Worm (Caenorhabditis elegans): ENCODE data around the gene syx-16.

Gene syx-16

ce11 chrIII:5201267-5201666, 7.6 kb downstream of the syx-16 start:
- TF ChIP-seq aly-2 (tag; optimal IDR thresholded peaks at IDR 0.05) = no peak
- TF ChIP-seq zag-1 (tag; optimal IDR thresholded peaks at IDR 0.05) = no peak
- no peak for TF ChIP-seq ama-1 (optimal IDR thresholded peaks at IDR 0.05)
- TF ChIP-seq gmeb-1 (tag; optimal IDR thresholded peaks at IDR 0.05) = peak; percentile 58
- TF ChIP-seq crh-2 (tag; optimal IDR thresholded peaks at IDR 0.05) = peak; percentile 88
- no peak for TF ChIP-seq mdl-1 (tag; optimal IDR thresholded peaks at IDR 0.05)
- TF ChIP-seq lin-13 (GFP tag; optimal IDR thresholded peaks at IDR 0.05) = no peak
- no peak for TF ChIP-seq elt-3 (tag; optimal IDR thresholded peaks at IDR 0.05)
- TF ChIP-seq nhr-10 (tag; optimal IDR thresholded peaks at IDR 0.05) = no peak
- no peak for TF ChIP-seq ztf-1 (GFP tag; conservative IDR thresholded peaks at IDR 0.05)
- no peak for TF ChIP-seq unc-39 (tag; optimal IDR thresholded peaks at IDR 0.05)
- TF ChIP-seq skn-1 (tag; optimal IDR thresholded peaks at IDR 0.05) = no peak
- TF ChIP-seq nhr-129 (tag; optimal IDR thresholded peaks at IDR 0.05) = peak; percentile 30
- no peak for TF ChIP-seq peb-1 (tag; optimal IDR thresholded peaks at IDR 0.05)
- peak; percentile 44 for TF ChIP-seq sma-3 (GFP tag; optimal IDR thresholded peaks at IDR 0.05)
- TF ChIP-seq nhr-6 (tag; optimal IDR thresholded peaks at IDR 0.05) = no peak
- peak; percentile 97 for TF ChIP-seq fos-1 (tag; optimal IDR thresholded peaks at IDR 0.05)
- TF ChIP-seq blmp-1 (tag; optimal IDR thresholded peaks at IDR 0.05; ENCODE audit: insufficient read depth) = no peak
- TF ChIP-seq ceh-16 (tag; optimal IDR thresholded peaks at IDR 0.05) = no peak
- TF ChIP-seq C34F6.9 (tag; optimal IDR thresholded peaks at IDR 0.05) = peak; percentile 14
- no peak for TF ChIP-seq mbf-1 (tag; optimal IDR thresholded peaks at IDR 0.05)
- no peak for TF ChIP-seq lin-39 (tag; optimal IDR thresholded peaks at IDR 0.05)
- TF ChIP-seq lin-11 (tag; optimal IDR thresholded peaks at IDR 0.05) = no peak
- peak in 1 of 2 experiments; percentile 28 for TF ChIP-seq lsy-2 (tag; optimal IDR thresholded peaks at IDR 0.05)
- TF ChIP-seq sma-9 (GFP tag; optimal IDR thresholded peaks at IDR 0.05) = peak; percentile 69
- TF ChIP-seq sma-9 (tag; optimal IDR thresholded peaks at IDR 0.05) = no peak
- peak; percentile 25 for TF ChIP-seq nhr-21 (tag; optimal IDR thresholded peaks at IDR 0.05)
- no peak for TF ChIP-seq nhr-237 (tag; optimal IDR thresholded peaks at IDR 0.05)
- TF ChIP-seq ztf-4 (tag; optimal IDR thresholded peaks at IDR 0.05) = no peak
- peak; percentile 1 for TF ChIP-seq F13H6.1 (tag; optimal IDR thresholded peaks at IDR 0.05)
- no peak for TF ChIP-seq nhr-23 (tag; optimal IDR thresholded peaks at IDR 0.05)
- TF ChIP-seq ZK546.5 (tag; optimal IDR thresholded peaks at IDR 0.05) = no peak
- TF ChIP-seq dmd-4 (tag; optimal IDR thresholded peaks at IDR 0.05) = no peak
- TF ChIP-seq nhr-12 (tag; optimal IDR thresholded peaks at IDR 0.05) = no peak
- peak; percentile 53 for TF ChIP-seq nhr-25 (tag; optimal IDR thresholded peaks at IDR 0.05)
- TF ChIP-seq unc-55 (GFP tag; optimal IDR thresholded peaks at IDR 0.05) = no peak
- no peak for TF ChIP-seq nhr-11 (tag; optimal IDR thresholded peaks at IDR 0.05)

ce11 chrIII:5200349-5200748, 8.6 kb downstream of the syx-16 start:
- TF ChIP-seq egl-27 (tag; optimal IDR thresholded peaks at IDR 0.05) (no peak), sma-9 (GFP tag; optimal IDR thresholded peaks at IDR 0.05) (peak; percentile 49), sma-9 (tag; optimal IDR thresholded peaks at IDR 0.05) (no peak), ceh-16 (tag; optimal IDR thresholded peaks at IDR 0.05) (no peak), nhr-10 (tag; optimal IDR thresholded peaks at IDR 0.05) (no peak), crh-2 (tag; optimal IDR thresholded peaks at IDR 0.05) (peak; percentile 24), ztf-1 (GFP tag; conservative IDR thresholded peaks at IDR 0.05) (no peak), mab-5 (tag; optimal IDR thresholded peaks at IDR 0.05) (no peak), F13H6.1 (tag; optimal IDR thresholded peaks at IDR 0.05) (no peak), blmp-1 (tag; optimal IDR thresholded peaks at IDR 0.05; ENCODE audit: insufficient read depth) (peak; percentile 14), nhr-129 (tag; optimal IDR thresholded peaks at IDR 0.05) (peak; percentile 91), zag-1 (tag; optimal IDR thresholded peaks at IDR 0.05) (no peak), Y55F3AM.14 (GFP tag; optimal IDR thresholded peaks at IDR 0.05) (no peak), sma-3 (GFP tag; optimal IDR thresholded peaks at IDR 0.05) (no peak), fos-1 (tag; optimal IDR thresholded peaks at IDR 0.05) (peak; percentile 60), gmeb-1 (tag; optimal IDR thresholded peaks at IDR 0.05) (peak; percentile 32), nhr-237 (tag; optimal IDR thresholded peaks at IDR 0.05) (no peak), nhr-25 (tag; optimal IDR thresholded peaks at IDR 0.05) (peak; percentile 43), lin-39 (tag; optimal IDR thresholded peaks at IDR 0.05) (no peak), sem-4 (tag; optimal IDR thresholded peaks at IDR 0.05) (no peak), ceh-82 (tag; optimal IDR thresholded peaks at IDR 0.05) (no peak), dmd-4 (tag; optimal IDR thresholded peaks at IDR 0.05) (no peak)
